Worm (Caenorhabditis elegans) whole organism, L1 larva: ENCODE data around the gene pag-3.

Experiments
- alr-1 ChIP-seq: fragments of 200-800 bp; sonication (Bioruptor generic); optimal IDR thresholded peaks from 2 replicates; lab custom pipeline; 2018; ENCODE audit warnings: borderline replicate concordance, mild to moderate bottlenecking, missing genetic modification characterization, missing compliant biosample characterization
- aly-2 ChIP-seq: fragments of 150-350 bp; optimal IDR thresholded peaks from 2 replicates; lab custom pipeline; 2014; ENCODE audit warnings: missing biosample characterization, missing genetic modification characterization
- ceh-8 ChIP-seq: fragments of 200-800 bp; sonication (Bioruptor generic); optimal IDR thresholded peaks from 2 replicates; lab custom pipeline; 2018; ENCODE audit warnings: mild to moderate bottlenecking, missing genetic modification characterization, moderate library complexity, missing compliant biosample characterization
- ceh-82 ChIP-seq, 3 experiments: fragments of 150-350 bp in 1 of 3; sonication (generic microtip) in 2 of 3; optimal IDR thresholded peaks; 2 replicates each; lab custom pipeline; 2014 to 2017; ENCODE audit warnings: missing biosample characterization in 3 of 3, missing genetic modification characterization in 3 of 3
- ceh-88 ChIP-seq: fragments of 200-800 bp; sonication (Bioruptor generic); IDR thresholded peaks from 2 replicates; pipeline ENCODE4 v1.3.6; 2022; ENCODE audit warnings: missing genetic modification characterization, missing compliant biosample characterization
- ceh-90 ChIP-seq: sonication (generic microtip); optimal IDR thresholded peaks from 2 replicates; lab custom pipeline; 2016; ENCODE audit warnings: missing genetic modification characterization, missing compliant biosample characterization
- dsc-1 ChIP-seq: sonication (generic microtip); optimal IDR thresholded peaks from 2 replicates; lab custom pipeline; 2016; ENCODE audit warnings: mild to moderate bottlenecking, missing genetic modification characterization, missing compliant biosample characterization
- efl-1 ChIP-seq, 4 experiments: fragments of 150-350 bp; optimal IDR thresholded peaks in 3 of 4; peaks in 1 of 4; 1 replicate in 1 of 4; 2 replicates in 3 of 4; lab custom pipeline; 2014; ENCODE audit warnings: missing biosample characterization in 2 of 4, missing genetic modification characterization in 2 of 4, missing genetic modification reagents in 2 of 4
- efl-3 ChIP-seq: fragments of 200-800 bp; sonication (Bioruptor generic); optimal IDR thresholded peaks from 2 replicates; lab custom pipeline; 2018; ENCODE audit warnings: mild to moderate bottlenecking, missing genetic modification characterization, missing compliant biosample characterization
- egl-13 ChIP-seq: sonication (generic microtip); optimal IDR thresholded peaks from 2 replicates; lab custom pipeline; 2016; ENCODE audit warnings: missing genotype, missing genetic modification reagents, missing genetic modification characterization, missing compliant biosample characterization
- egl-27 ChIP-seq, 2 experiments: fragments of 150-350 bp in 1 of 2; sonication (generic microtip); optimal IDR thresholded peaks; 3 replicates each; lab custom pipeline; 2017 to 2018; ENCODE audit warnings: missing biosample characterization in 2 of 2, missing genetic modification characterization in 2 of 2, missing genetic modification reagents in 2 of 2
- fkh-10 ChIP-seq: sonication (generic microtip); optimal IDR thresholded peaks from 2 replicates; lab custom pipeline; 2017; ENCODE audit warnings: missing biosample characterization, missing genetic modification reagents, missing genetic modification characterization
- fkh-8 ChIP-seq: sonication (generic microtip); optimal IDR thresholded peaks from 2 replicates; lab custom pipeline; 2016; ENCODE audit warnings: mild to moderate bottlenecking, missing genetic modification characterization, missing compliant biosample characterization
- fos-1 ChIP-seq: fragments of 150-350 bp; optimal IDR thresholded peaks from 2 replicates; lab custom pipeline; 2014; ENCODE audit warnings: missing biosample characterization, missing genetic modification characterization
- isw-1 ChIP-seq: fragments of 200-800 bp; sonication (Bioruptor generic); IDR thresholded peaks from 2 replicates; pipeline ENCODE4 v1.3.6; 2022; ENCODE audit warnings: missing genetic modification characterization, missing compliant biosample characterization
- lin-13 ChIP-seq: fragments of 150-350 bp; optimal IDR thresholded peaks from 2 replicates; lab custom pipeline; 2014; ENCODE audit warnings: missing biosample characterization, missing genetic modification reagents, missing genetic modification characterization
- lin-14 ChIP-seq: fragments of 200-800 bp; sonication (Bioruptor generic); optimal IDR thresholded peaks from 2 replicates; lab custom pipeline; 2018; ENCODE audit warnings: mild to moderate bottlenecking, missing genetic modification characterization, moderate library complexity, missing compliant biosample characterization
- lin-35 ChIP-seq, 2 experiments: fragments of 150-350 bp; optimal IDR thresholded peaks; 2 replicates each; lab custom pipeline; 2014; ENCODE audit warnings: missing biosample characterization in 2 of 2, missing genetic modification characterization in 2 of 2, missing genetic modification reagents in 2 of 2
- mab-9 ChIP-seq: fragments of 200-800 bp; sonication (Bioruptor generic); IDR thresholded peaks from 2 replicates; pipeline ENCODE4 v1.3.6; 2022; ENCODE audit warnings: missing genetic modification reagents, missing genetic modification characterization, missing compliant biosample characterization
- nhr-11 ChIP-seq: fragments of 150-350 bp; optimal IDR thresholded peaks from 2 replicates; lab custom pipeline; 2014; ENCODE audit warnings: missing biosample characterization, missing genetic modification characterization
- nhr-12 ChIP-seq: sonication (generic microtip); optimal IDR thresholded peaks from 2 replicates; lab custom pipeline; 2017; ENCODE audit warnings: missing biosample characterization, missing genetic modification characterization
- nhr-20 ChIP-seq: sonication (generic microtip); optimal IDR thresholded peaks from 2 replicates; lab custom pipeline; 2016; ENCODE audit warnings: mild to moderate bottlenecking, missing genetic modification characterization, missing compliant biosample characterization
- nhr-28 ChIP-seq: fragments of 150-350 bp; optimal IDR thresholded peaks from 2 replicates; lab custom pipeline; 2014; ENCODE audit warnings: missing biosample characterization, missing genetic modification characterization
- nhr-71 ChIP-seq: sonication (generic microtip); optimal IDR thresholded peaks from 2 replicates; lab custom pipeline; 2016; ENCODE audit warnings: mild to moderate bottlenecking, missing genetic modification characterization, moderate library complexity, missing compliant biosample characterization
- nhr-76 ChIP-seq: sonication (generic microtip); optimal IDR thresholded peaks from 2 replicates; lab custom pipeline; 2017; ENCODE audit warnings: missing biosample characterization, missing genetic modification characterization
- nhr-84 ChIP-seq: sonication (generic microtip); optimal IDR thresholded peaks from 2 replicates; lab custom pipeline; 2017; ENCODE audit warnings: missing biosample characterization, missing genetic modification characterization
- nhr-85 ChIP-seq: sonication (generic microtip); peaks from one replicate; lab custom pipeline; 2016; ENCODE audit warnings: missing genetic modification characterization, inconsistent platforms, missing compliant biosample characterization
- pag-3 ChIP-seq: sonication (generic microtip); optimal IDR thresholded peaks from 2 replicates; lab custom pipeline; 2017; ENCODE audit warnings: missing genetic modification characterization, mild to moderate bottlenecking, missing compliant biosample characterization, antibody characterized with exemption, borderline replicate concordance; ENCODE audit not compliant: insufficient read depth
- pax-3 ChIP-seq: fragments of 200-800 bp; sonication (Bioruptor generic); optimal IDR thresholded peaks from 2 replicates; lab custom pipeline; 2018; ENCODE audit warnings: mild to moderate bottlenecking, missing genetic modification characterization, moderate library complexity, missing compliant biosample characterization
- skn-1 ChIP-seq: fragments of 150-350 bp; optimal IDR thresholded peaks from 2 replicates; lab custom pipeline; 2014; ENCODE audit warnings: missing biosample characterization, missing genetic modification characterization
- sup-37 ChIP-seq: fragments of 200-800 bp; sonication (Bioruptor generic); optimal IDR thresholded peaks from 2 replicates; lab custom pipeline; 2018; ENCODE audit warnings: mild to moderate bottlenecking, missing genetic modification characterization, missing compliant biosample characterization
- swsn-7 ChIP-seq: sonication (generic microtip); optimal IDR thresholded peaks from 2 replicates; lab custom pipeline; 2016; ENCODE audit warnings: missing genetic modification characterization, missing compliant biosample characterization
- unc-98 ChIP-seq: fragments of 200-800 bp; sonication (Bioruptor generic); IDR thresholded peaks from 2 replicates; pipeline ENCODE4 v1.3.6; 2022; ENCODE audit warnings: missing genetic modification characterization, missing compliant biosample characterization
- vab-15 ChIP-seq: sonication (generic microtip); optimal IDR thresholded peaks from 2 replicates; lab custom pipeline; 2017; ENCODE audit warnings: missing genotype, mild to moderate bottlenecking, missing genetic modification characterization, missing compliant biosample characterization
- ztf-11 ChIP-seq, 2 experiments: sonication (generic microtip); optimal IDR thresholded peaks; 2 replicates each; lab custom pipeline; 2016 to 2017; ENCODE audit warnings: missing genetic modification characterization in 2 of 2, missing biosample characterization in 1 of 2, missing compliant biosample characterization in 1 of 2

Gene pag-3

DNA sequence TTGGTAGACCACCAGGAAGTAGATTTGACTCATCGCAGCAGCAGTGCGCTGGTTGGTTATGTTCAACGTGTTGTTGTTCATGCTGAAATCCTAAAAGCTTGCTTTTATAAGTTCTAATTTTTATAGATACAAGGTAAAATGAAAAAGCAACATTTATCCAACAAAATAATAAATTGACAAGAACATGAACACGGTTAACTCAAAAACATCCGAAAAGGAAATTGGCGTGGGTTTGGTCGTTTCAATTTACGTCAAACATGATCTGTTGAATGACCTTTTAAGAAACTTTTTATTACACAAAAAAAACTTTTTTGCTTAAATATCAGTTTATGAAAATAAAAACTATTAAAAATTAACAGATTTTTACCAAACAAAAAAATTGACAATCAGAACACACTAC is 25.6 kb downstream of the pag-3 start, which contains the start of gene ntr-2:
ntr-2 (minus strand) TSS at position 101 of the 400 bp plus-strand sequence.
- TF ChIP-seq efl-1 (optimal IDR thresholded peaks at IDR 0.05; lab: Kevin White, UChicago) (no peak), efl-1 (GFP tag; optimal IDR thresholded peaks at IDR 0.05 in 1 of 2; lab: Kevin White, UChicago) (no peak), aly-2 (tag; lab: Kevin White, UChicago) (no peak), nhr-71 (no peak), nhr-11 (no peak), lin-13 (GFP tag; lab: Kevin White, UChicago) (no peak), egl-27 (tag; optimal IDR thresholded peaks at IDR 0.05; lab: Kevin White, UChicago) (no peak), swsn-7 (no peak), nhr-84 (tag; lab: Kevin White, UChicago) (no peak), efl-3 (GFP tag; lab: Kevin White, UChicago) (no peak), unc-98 (GFP tag; lab: Robert Waterston, UW) (no peak), fkh-8 (tag; lab: Kevin White, UChicago) (no peak), pag-3 (no peak), nhr-28 (tag; lab: Kevin White, UChicago) (no peak), ceh-88 (GFP tag; lab: Robert Waterston, UW) (no peak)

DNA sequence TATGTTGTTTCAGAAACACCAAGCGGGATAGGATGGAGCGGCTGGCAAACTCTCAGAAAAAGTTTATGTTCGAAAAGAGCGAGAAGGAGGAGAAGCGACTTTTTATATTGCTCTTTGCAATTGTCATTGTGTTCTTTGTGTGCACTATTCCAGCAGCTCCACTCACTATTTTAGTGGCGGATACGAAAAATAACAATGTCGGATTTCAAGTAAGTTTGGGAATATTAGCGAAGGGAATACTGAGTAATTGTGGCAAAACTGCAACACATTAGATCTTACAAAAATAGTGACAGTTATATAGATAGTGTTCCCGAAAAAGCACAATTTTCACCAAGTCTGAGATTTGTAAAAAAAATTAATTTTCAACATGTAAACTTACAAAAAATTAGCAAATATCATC is 31.7 kb downstream of the pag-3 start:
- TF ChIP-seq egl-13 (tag; lab: Kevin White, UChicago) (no peak), nhr-85 (no peak), ceh-82 (tag; optimal IDR thresholded peaks at IDR 0.05; lab: Kevin White, UChicago) (no peak), lin-35 (GFP tag; optimal IDR thresholded peaks at IDR 0.05; lab: Kevin White, UChicago) (no peak), swsn-7 (no peak), fos-1 (tag; lab: Kevin White, UChicago) (no peak), nhr-11 (no peak), mab-9 (GFP tag; lab: Robert Waterston, UW) (no peak), nhr-76 (tag; lab: Kevin White, UChicago) (no peak), skn-1 (no peak), isw-1 (no peak), ceh-8 (no peak), dsc-1 (tag; lab: Kevin White, UChicago) (no peak)

DNA sequence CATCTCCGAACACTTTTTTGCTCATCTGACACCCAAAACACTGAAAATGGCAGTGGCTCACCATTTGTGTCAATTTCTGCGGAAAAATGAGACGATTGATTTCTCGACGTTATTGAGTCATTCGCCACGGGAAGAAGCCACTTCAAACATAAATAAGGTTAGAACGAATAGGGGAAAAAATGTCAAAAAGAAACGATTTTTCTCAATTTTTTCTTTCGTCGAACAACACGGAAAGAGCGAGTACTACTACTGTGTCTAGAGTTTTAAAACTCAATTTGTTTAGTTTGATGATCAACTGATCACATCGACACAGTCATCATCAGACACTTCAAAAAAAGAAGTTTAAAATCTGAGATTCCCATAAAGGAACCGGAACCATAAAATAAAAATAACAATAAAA is 33.6 kb downstream of the pag-3 start:
- no peak for TF ChIP-seq dsc-1 (tag; lab: Kevin White, UChicago)
- peak; percentile 78 for TF ChIP-seq fkh-10 (GFP tag; lab: Kevin White, UChicago)

DNA sequence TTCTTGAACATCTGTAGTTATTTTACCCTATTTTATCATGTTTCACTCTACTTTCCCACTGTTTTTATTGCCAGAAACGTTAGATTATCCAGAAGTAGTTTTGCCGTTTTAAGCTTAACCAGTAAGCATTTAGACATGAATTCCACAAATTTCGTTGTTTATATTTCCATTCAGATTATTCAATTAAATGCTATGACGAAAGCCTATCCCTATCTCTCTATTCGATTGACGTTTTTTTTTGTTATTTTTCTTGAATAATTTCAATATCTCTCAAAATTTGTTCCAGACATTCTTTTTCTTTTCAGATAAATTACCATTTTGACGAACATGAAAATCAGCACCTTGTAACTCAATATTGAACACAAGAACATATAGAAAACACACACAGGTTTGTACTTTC is 35.9 kb downstream of the pag-3 start, which contains the start of gene npr-40:
npr-40 (plus strand) TSS at position 301 of the 400 bp plus-strand sequence.
- TF ChIP-seq ceh-90 (tag; lab: Kevin White, UChicago) (no peak), nhr-12 (tag; lab: Kevin White, UChicago) (no peak), ztf-11 (tag; optimal IDR thresholded peaks at IDR 0.05; lab: Kevin White, UChicago) (no peak), sup-37 (GFP tag; lab: Kevin White, UChicago) (no peak), unc-98 (GFP tag; lab: Robert Waterston, UW) (no peak)

DNA sequence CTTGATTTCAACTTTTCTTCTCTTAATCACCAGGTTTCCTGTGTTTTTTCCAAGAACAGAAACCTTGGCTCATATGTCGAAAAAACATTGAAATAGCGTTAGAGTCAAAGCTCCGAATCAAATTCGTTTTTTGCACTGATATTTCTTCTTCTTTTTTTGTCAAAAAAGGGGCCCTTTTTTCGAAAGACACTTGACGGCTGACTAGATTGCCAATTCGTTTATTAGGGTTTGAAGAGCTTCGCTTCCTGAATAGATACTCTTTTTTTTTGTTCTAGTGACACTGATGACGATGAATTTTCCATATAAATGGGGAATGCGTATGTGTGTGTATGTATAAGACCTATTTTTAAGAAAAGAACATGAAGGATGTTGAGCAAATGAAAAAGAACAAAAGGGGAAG is 37.7 kb downstream of the pag-3 start:
- TF ChIP-seq efl-1 (optimal IDR thresholded peaks at IDR 0.05; lab: Kevin White, UChicago) = no peak
- TF ChIP-seq efl-1 (GFP tag; optimal IDR thresholded peaks at IDR 0.05 in 1 of 2; lab: Kevin White, UChicago) = peak in 1 of 2 experiments; percentile 62
- no peak for TF ChIP-seq egl-13 (tag; lab: Kevin White, UChicago)
- TF ChIP-seq alr-1 = no peak
- TF ChIP-seq lin-14 (GFP tag; lab: Kevin White, UChicago) = peak; percentile 33
- TF ChIP-seq vab-15 (tag; lab: Kevin White, UChicago) = no peak
- no peak for TF ChIP-seq pax-3
- TF ChIP-seq nhr-28 (tag; lab: Kevin White, UChicago) = no peak
- no peak for TF ChIP-seq nhr-20 (tag; lab: Kevin White, UChicago)
- peak; percentile 83 for TF ChIP-seq fkh-10 (GFP tag; lab: Kevin White, UChicago)
